Worm (Caenorhabditis elegans) whole organism, L2 larva: ENCODE measurements around the gene phlp-2.

Experiments
- ZK546.5 ChIP-seq: sonication (generic microtip); optimal IDR thresholded peaks from 2 replicates; lab custom pipeline; 2017; ENCODE audit warnings: missing biosample characterization, missing genetic modification characterization
- egl-27 ChIP-seq: sonication (generic microtip); optimal IDR thresholded peaks from 3 replicates; lab custom pipeline; 2017; ENCODE audit warnings: missing biosample characterization, missing genetic modification reagents, missing genetic modification characterization
- lin-11 ChIP-seq: fragments of 150-350 bp; sonication (generic microtip); optimal IDR thresholded peaks from 2 replicates; lab custom pipeline; 2014; ENCODE audit warnings: missing biosample characterization, missing genetic modification characterization, inconsistent platforms, mixed read lengths
- lin-13 ChIP-seq: fragments of 150-350 bp; optimal IDR thresholded peaks from 2 replicates; lab custom pipeline; 2014; ENCODE audit warnings: missing biosample characterization, missing genetic modification reagents, missing genetic modification characterization
- lin-39 ChIP-seq: fragments of 150-350 bp; optimal IDR thresholded peaks from 2 replicates; lab custom pipeline; 2014; ENCODE audit warnings: missing biosample characterization, missing genetic modification reagents, missing genetic modification characterization
- nhr-23 ChIP-seq: fragments of 150-350 bp; optimal IDR thresholded peaks from 2 replicates; lab custom pipeline; 2014; ENCODE audit warnings: missing biosample characterization, missing genetic modification reagents, missing genetic modification characterization
- nhr-77 ChIP-seq: fragments of 150-350 bp; optimal IDR thresholded peaks from 2 replicates; lab custom pipeline; 2014; ENCODE audit warnings: missing biosample characterization, missing genetic modification characterization
- unc-62 ChIP-seq: fragments of 150-350 bp; optimal IDR thresholded peaks from 2 replicates; lab custom pipeline; 2014; ENCODE audit warnings: missing biosample characterization, missing genetic modification reagents, missing genetic modification characterization
- zag-1 ChIP-seq: fragments of 150-350 bp; optimal IDR thresholded peaks from 2 replicates; lab custom pipeline; 2014; ENCODE audit warnings: missing biosample characterization, missing genetic modification characterization
- ztf-11 ChIP-seq: sonication (generic microtip); optimal IDR thresholded peaks from 2 replicates; lab custom pipeline; 2017; ENCODE audit warnings: missing biosample characterization, missing genetic modification characterization

- TF ChIP-seq lin-11 (tag; lab: Kevin White, UChicago) (no peak), nhr-77 (tag; lab: Kevin White, UChicago) (no peak), zag-1 (tag; lab: Kevin White, UChicago) (no peak), nhr-23 (no peak), unc-62 (GFP tag; lab: Kevin White, UChicago) (no peak), ZK546.5 (tag; lab: Kevin White, UChicago) (no peak), lin-39 (tag; lab: Kevin White, UChicago) (no peak), egl-27 (tag; lab: Kevin White, UChicago) (no peak), lin-13 (no peak), ztf-11 (tag; lab: Kevin White, UChicago) (no peak)
Measured at ce11 chrIII:4181338-4181737, 27.9 kb upstream of the phlp-2 start, which contains the start of gene C16C10.1.
